Worm (Caenorhabditis elegans): ENCODE results near the gene F34H10.4.

Gene F34H10.4

DNA sequence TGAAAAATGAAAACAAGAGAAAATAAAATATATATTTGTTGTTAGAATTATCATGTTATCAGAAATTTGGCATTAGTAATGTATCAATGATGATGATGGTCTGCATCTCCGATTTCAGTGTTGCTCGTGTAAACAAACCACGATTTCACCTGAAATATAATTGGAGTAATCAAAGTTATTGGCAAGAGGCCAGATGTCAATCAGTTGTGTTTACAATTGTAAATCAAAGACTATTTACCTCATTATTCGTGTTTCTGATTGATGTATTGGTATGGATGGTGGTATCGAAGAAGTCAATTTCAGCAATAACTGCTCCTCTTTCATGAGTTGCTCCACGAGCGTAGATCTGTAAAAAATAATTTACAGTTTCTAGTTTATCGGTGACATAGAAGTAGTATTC is 27.7 kb downstream of the F34H10.4 start:
- TF ChIP-seq lin-11 (tag; optimal IDR thresholded peaks at IDR 0.05) (no peak), ztf-1 (GFP tag; conservative IDR thresholded peaks at IDR 0.05) (no peak), nhr-129 (tag; optimal IDR thresholded peaks at IDR 0.05) (no peak), ztf-11 (tag; optimal IDR thresholded peaks at IDR 0.05) (no peak), egl-27 (tag; optimal IDR thresholded peaks at IDR 0.05) (no peak), mbf-1 (tag; optimal IDR thresholded peaks at IDR 0.05) (no peak)

DNA sequence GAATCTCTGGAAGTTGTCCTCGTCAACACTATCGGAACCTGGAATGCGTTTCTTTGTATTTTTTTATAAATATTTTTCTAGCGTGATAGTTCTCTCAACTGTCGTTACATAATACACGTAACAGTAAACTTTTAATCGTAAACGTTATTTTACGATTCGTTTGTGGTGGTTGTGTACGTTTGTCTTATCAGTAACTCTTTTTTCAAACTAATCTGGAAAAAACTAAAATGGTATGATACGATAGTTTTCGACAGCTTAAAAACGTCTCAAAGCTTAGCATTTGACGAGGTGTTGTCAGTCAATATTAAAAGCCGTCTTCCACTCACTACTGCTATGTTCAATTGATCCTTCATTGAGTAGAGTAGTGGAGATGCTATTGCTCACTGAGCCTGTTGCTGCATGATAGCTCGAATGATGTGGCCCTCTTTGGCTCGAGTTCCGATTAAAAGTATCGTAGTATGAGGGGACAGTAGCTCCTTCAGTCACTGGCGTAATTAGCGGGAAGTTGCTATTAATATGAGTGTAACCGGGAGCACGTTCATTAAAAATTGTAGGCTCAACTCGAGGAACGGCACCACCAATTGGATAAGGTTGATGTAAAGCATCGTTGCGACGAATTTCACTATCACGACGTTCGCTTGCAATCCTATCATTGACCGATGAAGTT is 28.6 kb downstream of the F34H10.4 start:
- TF ChIP-seq R02D3.7 (tag; optimal IDR thresholded peaks at IDR 0.05) (no peak), nhr-12 (tag; optimal IDR thresholded peaks at IDR 0.05) (no peak), snpc-4 (tag; optimal IDR thresholded peaks at IDR 0.05) (no peak), lin-13 (GFP tag; optimal IDR thresholded peaks at IDR 0.05) (no peak), ztf-4 (tag; optimal IDR thresholded peaks at IDR 0.05) (no peak), alr-1 (tag; optimal IDR thresholded peaks at IDR 0.05) (no peak), ztf-1 (GFP tag; conservative IDR thresholded peaks at IDR 0.05) (no peak)

DNA sequence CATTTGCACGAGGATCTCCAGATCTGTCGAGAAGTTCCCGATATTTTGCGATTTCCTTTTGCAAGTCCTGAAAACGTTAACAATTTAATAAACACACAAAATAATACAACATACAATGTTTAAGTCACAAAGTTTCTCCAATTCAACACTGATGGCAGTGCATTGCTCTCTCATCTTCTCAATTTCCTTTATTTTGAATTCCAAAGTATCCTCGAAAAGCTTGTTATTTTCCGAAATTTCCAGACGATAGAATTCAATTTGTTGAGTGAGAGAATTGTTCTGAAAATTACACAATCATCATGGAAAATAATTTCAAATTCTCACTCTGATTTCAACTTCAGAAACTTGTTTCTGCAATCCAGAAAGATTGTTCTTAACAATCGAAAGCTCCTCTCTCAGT is 29.6 kb downstream of the F34H10.4 start:
- TF ChIP-seq fos-1 (tag; optimal IDR thresholded peaks at IDR 0.05) (no peak), sma-9 (GFP tag; optimal IDR thresholded peaks at IDR 0.05) (no peak), sma-9 (tag; optimal IDR thresholded peaks at IDR 0.05) (no peak), lin-11 (tag; optimal IDR thresholded peaks at IDR 0.05) (no peak), nhr-12 (tag; optimal IDR thresholded peaks at IDR 0.05) (no peak), nhr-10 (tag; optimal IDR thresholded peaks at IDR 0.05) (no peak), elt-1 (tag; optimal IDR thresholded peaks at IDR 0.05) (no peak), ceh-16 (tag; optimal IDR thresholded peaks at IDR 0.05) (no peak), gmeb-1 (tag; optimal IDR thresholded peaks at IDR 0.05) (no peak), mbf-1 (tag; optimal IDR thresholded peaks at IDR 0.05) (no peak), nhr-6 (tag; optimal IDR thresholded peaks at IDR 0.05) (no peak)

DNA sequence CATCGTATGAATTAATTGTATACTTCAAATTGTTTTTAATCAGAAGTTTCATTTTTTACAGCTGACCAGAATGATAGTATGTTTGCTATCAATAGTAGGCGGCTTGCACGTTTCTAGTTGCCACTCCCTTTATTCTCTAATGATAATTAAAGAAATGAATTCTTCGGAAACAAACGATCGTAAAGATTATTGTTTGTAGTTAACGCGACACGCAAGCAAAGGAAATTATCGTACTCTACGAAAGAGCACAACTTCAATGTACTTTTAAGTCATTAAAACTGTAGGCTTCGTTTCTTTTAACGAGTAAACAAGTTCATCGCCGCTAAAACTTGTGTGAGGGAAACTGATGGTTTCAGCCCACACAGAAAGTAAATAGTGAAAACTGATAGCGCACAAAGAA is 31.1 kb downstream of the F34H10.4 start:
- no peak for TF ChIP-seq aly-2 (tag; optimal IDR thresholded peaks at IDR 0.05)
- no peak for TF ChIP-seq unc-39 (tag; optimal IDR thresholded peaks at IDR 0.05)
- TF ChIP-seq fos-1 (tag; optimal IDR thresholded peaks at IDR 0.05) = peak; percentile 40
- TF ChIP-seq crh-2 (tag; optimal IDR thresholded peaks at IDR 0.05) = peak; percentile 50
- peak; percentile 39 for TF ChIP-seq F13H6.1 (tag; optimal IDR thresholded peaks at IDR 0.05)
- TF ChIP-seq gmeb-1 (tag; optimal IDR thresholded peaks at IDR 0.05) = peak; percentile 39
- TF ChIP-seq sma-9 (GFP tag; optimal IDR thresholded peaks at IDR 0.05) = peak; percentile 52
- no peak for TF ChIP-seq sma-9 (tag; optimal IDR thresholded peaks at IDR 0.05)

DNA sequence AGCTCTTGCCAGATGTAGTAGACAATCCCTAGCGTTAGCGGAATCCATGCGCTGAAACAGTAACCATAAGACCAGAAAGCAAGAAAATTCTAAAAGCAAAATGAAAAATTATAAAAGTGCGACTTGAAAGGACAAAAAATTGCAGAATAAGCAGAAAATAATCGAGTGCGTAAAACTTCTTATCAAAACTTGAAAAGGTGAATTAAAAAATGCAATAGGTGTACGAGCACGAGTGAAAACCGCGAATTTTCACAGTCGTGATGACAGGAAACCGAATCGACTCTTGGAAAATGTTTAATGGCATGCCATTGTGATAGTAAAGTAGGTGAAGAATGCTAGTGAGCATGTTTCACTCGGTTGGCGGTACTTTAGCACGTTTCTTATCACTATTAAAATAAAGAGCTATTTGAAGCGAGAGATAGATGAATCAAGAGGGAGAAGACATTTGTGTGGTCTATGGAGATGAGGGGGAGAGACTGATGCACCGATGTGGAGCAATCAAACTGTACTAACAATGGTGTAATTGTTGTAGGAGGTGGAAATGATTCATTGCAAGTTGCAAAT is 31.9 kb downstream of the F34H10.4 start, which contains the start of gene ifp-1:
ifp-1 (minus strand) TSS at position 51 of the 564 bp plus-strand sequence.
- TF ChIP-seq alr-1 (tag; optimal IDR thresholded peaks at IDR 0.05) (no peak), crh-2 (tag; optimal IDR thresholded peaks at IDR 0.05) (peak; percentile 49), mdl-1 (tag; optimal IDR thresholded peaks at IDR 0.05) (peak in 1 of 2 experiments; percentile 34), gmeb-1 (tag; optimal IDR thresholded peaks at IDR 0.05) (peak; percentile 53), nhr-129 (tag; optimal IDR thresholded peaks at IDR 0.05) (no peak), fos-1 (tag; optimal IDR thresholded peaks at IDR 0.05) (peak; percentile 88), sma-9 (GFP tag; optimal IDR thresholded peaks at IDR 0.05) (peak; percentile 37), sma-9 (tag; optimal IDR thresholded peaks at IDR 0.05) (no peak)

DNA sequence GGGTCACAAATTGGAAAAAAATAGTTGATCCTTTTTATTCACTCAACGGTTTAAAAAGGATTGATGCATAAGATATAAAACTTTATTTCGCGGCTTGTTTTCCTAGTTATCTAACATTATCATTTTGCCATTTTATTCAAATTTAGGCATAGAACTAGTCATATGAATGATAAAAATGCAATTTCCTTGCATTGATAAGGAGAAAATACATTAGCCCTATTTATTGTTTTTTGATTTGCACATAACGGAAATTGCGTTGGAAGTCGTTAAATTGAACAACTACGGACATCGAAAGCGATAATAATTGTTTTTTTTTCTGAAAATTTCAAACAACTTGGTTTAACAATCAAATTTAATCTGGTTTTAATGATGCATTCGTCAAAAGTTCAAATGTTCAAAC is 38.9 kb downstream of the F34H10.4 start:
- TF ChIP-seq fos-1 (tag; optimal IDR thresholded peaks at IDR 0.05) = peak; percentile 52
- no peak for TF ChIP-seq lsy-2 (tag; optimal IDR thresholded peaks at IDR 0.05)
- peak; percentile 1 for TF ChIP-seq crh-2 (tag; optimal IDR thresholded peaks at IDR 0.05)

DNA sequence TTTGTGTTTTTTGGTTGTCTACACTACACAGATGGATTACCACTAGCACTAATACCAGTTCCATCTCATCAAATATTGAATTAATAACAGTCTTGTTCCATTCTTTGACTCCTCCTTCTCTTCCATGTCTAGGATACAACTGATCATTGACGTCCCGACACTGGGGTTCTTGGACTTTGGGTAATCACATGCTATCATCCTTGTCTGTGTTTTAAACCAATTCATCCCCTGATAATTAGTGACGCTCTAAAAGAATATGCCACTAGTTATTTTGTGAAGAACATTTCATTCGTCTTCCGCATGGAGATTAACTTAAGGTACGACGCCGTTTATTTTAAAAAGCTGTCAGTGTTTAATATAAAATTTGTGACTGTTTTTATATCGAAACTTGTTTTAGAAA is 42.1 kb downstream of the F34H10.4 start, which contains the start of gene npr-18:
npr-18 (plus strand) TSS at position 301 of the 400 bp plus-strand sequence.
- no peak for TF ChIP-seq nhr-129 (tag; optimal IDR thresholded peaks at IDR 0.05)

DNA sequence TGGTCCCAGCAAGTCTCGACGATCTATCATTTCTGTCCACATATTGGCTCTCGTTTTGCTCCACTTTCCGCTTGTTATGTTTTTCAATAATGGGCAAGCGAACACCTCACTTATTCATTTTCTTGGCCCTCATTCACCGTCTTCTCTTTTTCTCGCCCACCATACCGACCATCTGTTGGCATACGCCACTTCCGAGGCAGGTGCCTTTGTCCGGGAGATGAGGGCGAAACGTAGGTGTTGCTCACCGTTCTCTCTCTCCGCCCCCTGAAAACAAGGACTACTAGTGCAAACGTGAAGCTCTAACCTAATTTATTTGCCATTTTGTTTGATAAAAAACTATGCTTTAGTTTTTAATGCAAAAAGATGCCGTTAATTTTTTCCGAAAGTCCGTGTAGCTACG is 49.3 kb downstream of the F34H10.4 start:
- TF ChIP-seq snpc-4 (tag; optimal IDR thresholded peaks at IDR 0.05) (no peak), skn-1 (tag; optimal IDR thresholded peaks at IDR 0.05) (no peak), nhr-12 (tag; optimal IDR thresholded peaks at IDR 0.05) (no peak), nhr-77 (tag; optimal IDR thresholded peaks at IDR 0.05) (no peak), nhr-23 (tag; optimal IDR thresholded peaks at IDR 0.05) (no peak), gmeb-1 (tag; optimal IDR thresholded peaks at IDR 0.05) (no peak), zag-1 (tag; optimal IDR thresholded peaks at IDR 0.05) (no peak), nhr-237 (tag; optimal IDR thresholded peaks at IDR 0.05) (no peak), F13H6.1 (tag; optimal IDR thresholded peaks at IDR 0.05) (no peak), dmd-4 (tag; optimal IDR thresholded peaks at IDR 0.05) (no peak), Y55F3AM.14 (GFP tag; optimal IDR thresholded peaks at IDR 0.05) (no peak), ceh-16 (tag; optimal IDR thresholded peaks at IDR 0.05) (no peak), elt-1 (tag; optimal IDR thresholded peaks at IDR 0.05) (no peak), lin-11 (tag; optimal IDR thresholded peaks at IDR 0.05) (no peak), peb-1 (tag; optimal IDR thresholded peaks at IDR 0.05) (no peak), nhr-11 (tag; optimal IDR thresholded peaks at IDR 0.05) (no peak), fos-1 (tag; optimal IDR thresholded peaks at IDR 0.05) (no peak), ztf-4 (tag; optimal IDR thresholded peaks at IDR 0.05) (no peak), nhr-21 (tag; optimal IDR thresholded peaks at IDR 0.05) (no peak)

Measured in whole organism, L2 larva.